Fruit fly (Drosophila melanogaster) whole organism, embryonic: ENCODE data around the gene CG5541.

Experiments
- B-H1 ChIP-seq: fragments of 200-800 bp; sonication (Bioruptor generic); IDR thresholded peaks from 3 replicates; pipeline ENCODE4 v1.3.6; 2022; ENCODE audit warnings: missing biosample characterization, missing genetic modification characterization
- CG10431 ChIP-seq: fragments of 200-800 bp; sonication (Bioruptor generic); optimal IDR thresholded peaks from 3 replicates; lab custom pipeline; 2018; ENCODE audit warnings: missing biosample characterization, mild to moderate bottlenecking, missing genetic modification characterization
- CG11723 ChIP-seq: fragments of 200-800 bp; sonication (Bioruptor generic); optimal IDR thresholded peaks from 2 replicates; lab custom pipeline; 2017; ENCODE audit warnings: missing biosample characterization, mild to moderate bottlenecking, missing genetic modification characterization
- CG13624 ChIP-seq: fragments of 200-800 bp; sonication (Bioruptor generic); optimal IDR thresholded peaks from 2 replicates; lab custom pipeline; 2016; ENCODE audit warnings: missing biosample characterization, missing genetic modification characterization
- CG15696 ChIP-seq: fragments of 200-800 bp; sonication (Bioruptor generic); optimal IDR thresholded peaks from 2 replicates; lab custom pipeline; 2019; ENCODE audit warnings: missing biosample characterization, mild to moderate bottlenecking, missing genetic modification characterization, moderate library complexity
- CG17359 ChIP-seq: fragments of 200-800 bp; sonication (Bioruptor generic); optimal IDR thresholded peaks from 3 replicates; lab custom pipeline; 2018; ENCODE audit warnings: missing biosample characterization, mild to moderate bottlenecking, missing genetic modification characterization, moderate library complexity
- CG17361 ChIP-seq: fragments of 200-800 bp; sonication (Bioruptor generic); IDR thresholded peaks from 3 replicates; pipeline ENCODE4 v1.3.6; 2022; ENCODE audit warnings: missing biosample characterization, missing genetic modification characterization
- CG17385 ChIP-seq: fragments of 200-800 bp; sonication (Bioruptor generic); optimal IDR thresholded peaks from 3 replicates; lab custom pipeline; 2018; ENCODE audit warnings: missing biosample characterization, mild to moderate bottlenecking, missing genetic modification characterization
- CG31441 ChIP-seq: fragments of 200-800 bp; sonication (Bioruptor generic); IDR thresholded peaks from 2 replicates; pipeline ENCODE4 v1.3.6; 2022; ENCODE audit warnings: missing biosample characterization, missing genetic modification characterization
- CG34376 ChIP-seq: fragments of 200-800 bp; sonication (Bioruptor generic); optimal IDR thresholded peaks from 2 replicates; lab custom pipeline; 2018; ENCODE audit warnings: missing biosample characterization, mild to moderate bottlenecking, missing genetic modification characterization
- CG34422 ChIP-seq: fragments of 200-800 bp; sonication (Bioruptor generic); IDR thresholded peaks from 3 replicates; pipeline ENCODE4 v1.3.6; 2022; ENCODE audit warnings: missing biosample characterization, missing genetic modification characterization
- CG3847 ChIP-seq: fragments of 200-800 bp; sonication (Bioruptor generic); IDR thresholded peaks from 2 replicates; pipeline ENCODE4 v1.3.6; 2022; ENCODE audit warnings: missing biosample characterization, missing genetic modification characterization
- CG5180 ChIP-seq: fragments of 200-800 bp; sonication (Bioruptor generic); optimal IDR thresholded peaks from 3 replicates; lab custom pipeline; 2017; ENCODE audit warnings: missing biosample characterization, missing genetic modification characterization, mild to moderate bottlenecking, moderate library complexity, missing genetic modification reagents
- CG7372 ChIP-seq: fragments of 200-800 bp; sonication (Bioruptor generic); IDR thresholded peaks from 2 replicates; pipeline ENCODE4 v1.3.6; 2022; ENCODE audit warnings: missing biosample characterization, missing genetic modification characterization
- CG7839 ChIP-seq: fragments of 200-800 bp; sonication (Bioruptor generic); optimal IDR thresholded peaks from 3 replicates; lab custom pipeline; 2018; ENCODE audit warnings: missing biosample characterization, mild to moderate bottlenecking, missing genetic modification characterization, moderate library complexity
- CG7928 ChIP-seq: fragments of 200-800 bp; sonication (Bioruptor generic); optimal IDR thresholded peaks from 2 replicates; lab custom pipeline; 2017; ENCODE audit warnings: missing biosample characterization, mild to moderate bottlenecking, missing genetic modification characterization
- CG9437 ChIP-seq: fragments of 200-800 bp; sonication (Bioruptor generic); optimal IDR thresholded peaks from 2 replicates; lab custom pipeline; 2018; ENCODE audit warnings: missing biosample characterization, mild to moderate bottlenecking, missing genetic modification characterization
- CkIIα-i1 ChIP-seq: fragments of 200-800 bp; sonication (Bioruptor generic); IDR thresholded peaks from 2 replicates; pipeline ENCODE4 v1.3.6; 2022; ENCODE audit warnings: missing biosample characterization, missing genetic modification characterization
- Dek ChIP-seq: fragments of 200-800 bp; sonication (Bioruptor generic); optimal IDR thresholded peaks from 3 replicates; lab custom pipeline; 2019; ENCODE audit warnings: missing biosample characterization, mild to moderate bottlenecking, missing genetic modification characterization, moderate library complexity
- ERR ChIP-seq: fragments of 200-800 bp; sonication (Bioruptor generic); optimal IDR thresholded peaks from 2 replicates; lab custom pipeline; 2016; ENCODE audit warnings: missing biosample characterization, missing genetic modification characterization
- Eip74EF ChIP-seq, 2 experiments: fragments of 200-800 bp in 1 of 2; fragments of >200 bp in 1 of 2; sonication (Bioruptor generic) in 1 of 2; optimal IDR thresholded peaks; 2 replicates each; lab custom pipeline; 2017 to 2019; ENCODE audit warnings: missing biosample characterization in 2 of 2, missing genetic modification characterization in 2 of 2, mild to moderate bottlenecking in 1 of 2, moderate library complexity in 1 of 2
- HLH3B ChIP-seq: fragments of 200-800 bp; sonication (Bioruptor generic); IDR thresholded peaks from 2 replicates; pipeline ENCODE4 v1.3.6; 2022; ENCODE audit warnings: missing biosample characterization, missing genetic modification characterization
- Hsf ChIP-seq: fragments of 200-800 bp; sonication (Bioruptor generic); optimal IDR thresholded peaks from 3 replicates; lab custom pipeline; 2016; ENCODE audit warnings: missing biosample characterization, missing genetic modification characterization
- Side ChIP-seq: fragments of 200-800 bp; sonication (Bioruptor generic); optimal IDR thresholded peaks from 2 replicates; lab custom pipeline; 2016; ENCODE audit warnings: missing biosample characterization, missing genetic modification characterization
- YL-1 ChIP-seq: fragments of 200-800 bp; sonication (Bioruptor generic); optimal IDR thresholded peaks from 3 replicates; lab custom pipeline; 2017; ENCODE audit warnings: missing biosample characterization, mild to moderate bottlenecking, missing genetic modification characterization
- ac ChIP-seq: fragments of 200-800 bp; sonication (Bioruptor generic); optimal IDR thresholded peaks from 3 replicates; lab custom pipeline; 2017; ENCODE audit warnings: missing biosample characterization, mild to moderate bottlenecking, missing genetic modification characterization
- btn ChIP-seq: fragments of 200-800 bp; sonication (Bioruptor generic); optimal IDR thresholded peaks from 2 replicates; lab custom pipeline; 2016; ENCODE audit warnings: missing biosample characterization, missing genetic modification characterization
- crp ChIP-seq, 2 experiments: fragments of 200-800 bp; sonication (Bioruptor generic); optimal IDR thresholded peaks; 2 replicates in 1 of 2; 3 replicates in 1 of 2; lab custom pipeline; 2017; ENCODE audit warnings: missing biosample characterization in 2 of 2, missing genetic modification characterization in 2 of 2, mild to moderate bottlenecking in 1 of 2, moderate library complexity in 1 of 2
- ems ChIP-seq: fragments of 200-800 bp; sonication (Bioruptor generic); optimal IDR thresholded peaks from 3 replicates; lab custom pipeline; 2016; ENCODE audit warnings: missing biosample characterization, missing genetic modification characterization
- ftz-f1 ChIP-seq: fragments of 200-800 bp; sonication (Bioruptor generic); optimal IDR thresholded peaks from 2 replicates; lab custom pipeline; 2016; ENCODE audit warnings: missing biosample characterization, missing genetic modification characterization
- gce ChIP-seq: fragments of 200-800 bp; sonication (Bioruptor generic); IDR thresholded peaks from 3 replicates; pipeline ENCODE4 v1.3.6; 2022; ENCODE audit warnings: missing biosample characterization, missing genetic modification characterization
- gsb ChIP-seq: fragments of 200-800 bp; sonication (Bioruptor generic); IDR thresholded peaks from 2 replicates; pipeline ENCODE4 v1.3.6; 2022; ENCODE audit warnings: missing biosample characterization, missing genetic modification characterization
- ham ChIP-seq: fragments of 200-800 bp; sonication (Bioruptor generic); IDR thresholded peaks from 2 replicates; pipeline ENCODE4 v1.3.6; 2022; ENCODE audit warnings: missing biosample characterization, missing genetic modification characterization
- ind ChIP-seq: fragments of 200-800 bp; sonication (Bioruptor generic); optimal IDR thresholded peaks from 3 replicates; lab custom pipeline; 2016; ENCODE audit warnings: missing biosample characterization, missing genetic modification characterization
- insv ChIP-seq, 2 experiments: fragments of 200-800 bp; sonication (Bioruptor generic); optimal IDR thresholded peaks; 3 replicates each; lab custom pipeline; 2016 to 2018; ENCODE audit warnings: missing biosample characterization in 2 of 2, missing genetic modification characterization in 2 of 2
- kni ChIP-seq: fragments of 200-800 bp; sonication (Bioruptor generic); optimal IDR thresholded peaks from 3 replicates; lab custom pipeline; 2017; ENCODE audit warnings: mild to moderate bottlenecking, missing biosample characterization, missing genetic modification reagents, missing genetic modification characterization
- lilli ChIP-seq: fragments of 200-800 bp; sonication (Bioruptor generic); optimal IDR thresholded peaks from 3 replicates; lab custom pipeline; 2016; ENCODE audit warnings: missing biosample characterization, missing genetic modification characterization
- mam ChIP-seq: fragments of 200-800 bp; sonication (Bioruptor generic); optimal IDR thresholded peaks from 3 replicates; lab custom pipeline; 2016; ENCODE audit warnings: missing biosample characterization, missing genetic modification characterization
- mld ChIP-seq: fragments of 200-800 bp; sonication (Bioruptor generic); IDR thresholded peaks from 3 replicates; pipeline ENCODE4 v1.3.6; 2022; ENCODE audit warnings: missing biosample characterization, missing genetic modification characterization; ENCODE audit not compliant: partially characterized antibody
- nerfin-1 ChIP-seq: fragments of 200-800 bp; sonication (Bioruptor generic); optimal IDR thresholded peaks from 3 replicates; lab custom pipeline; 2019; ENCODE audit warnings: missing biosample characterization, mild to moderate bottlenecking, missing genetic modification characterization, moderate library complexity
- nerfin-2 ChIP-seq: fragments of 200-800 bp; sonication (Bioruptor generic); IDR thresholded peaks from 2 replicates; pipeline ENCODE4 v1.3.6; 2022; ENCODE audit warnings: missing biosample characterization, missing genetic modification characterization; ENCODE audit not compliant: partially characterized antibody
- org-1 ChIP-seq: fragments of 200-800 bp; sonication (Bioruptor generic); optimal IDR thresholded peaks from 2 replicates; lab custom pipeline; 2017; ENCODE audit warnings: missing biosample characterization, missing genetic modification characterization
- rib ChIP-seq: fragments of 200-800 bp; sonication (Bioruptor generic); IDR thresholded peaks from 2 replicates; pipeline ENCODE4 v1.3.6; 2022; ENCODE audit warnings: missing biosample characterization, missing genetic modification characterization
- sc ChIP-seq, 3 experiments: fragments of >200 bp in 2 of 3; fragments of 200-800 bp in 1 of 3; sonication (Bioruptor generic) in 1 of 3; optimal IDR thresholded peaks; 2 replicates in 2 of 3; 3 replicates in 1 of 3; lab custom pipeline; 2017; ENCODE audit warnings: mild to moderate bottlenecking in 1 of 3, missing biosample characterization in 1 of 3, missing genetic modification characterization in 1 of 3, missing genetic modification reagents in 1 of 3
- sim ChIP-seq: fragments of 200-800 bp; sonication (Bioruptor generic); IDR thresholded peaks from 2 replicates; pipeline ENCODE4 v1.3.6; 2022; ENCODE audit warnings: missing biosample characterization, missing genetic modification characterization
- slou ChIP-seq: fragments of 200-800 bp; sonication (Bioruptor generic); optimal IDR thresholded peaks from 3 replicates; lab custom pipeline; 2016; ENCODE audit warnings: missing biosample characterization, missing genetic modification characterization
- sob ChIP-seq: fragments of 200-800 bp; sonication (Bioruptor generic); IDR thresholded peaks from 2 replicates; pipeline ENCODE4 v1.3.6; 2022; ENCODE audit warnings: missing biosample characterization, missing genetic modification characterization
- stc ChIP-seq: fragments of 200-800 bp; sonication (Bioruptor generic); IDR thresholded peaks from 2 replicates; pipeline ENCODE4 v1.3.6; 2022; ENCODE audit warnings: missing biosample characterization, missing genetic modification characterization
- twi ChIP-seq: fragments of 200-800 bp; optimal IDR thresholded peaks from 2 replicates; lab custom pipeline; 2019; ENCODE audit warnings: missing biosample characterization, mild to moderate bottlenecking, missing genetic modification characterization, moderate library complexity
- zfh2 ChIP-seq: fragments of 200-800 bp; sonication (Bioruptor generic); optimal IDR thresholded peaks from 2 replicates; lab custom pipeline; 2016; ENCODE audit warnings: missing biosample characterization, missing genetic modification characterization

Gene CG5541

dm6 chrX:15063404-15064062 is 19.6 kb downstream of the CG5541 start, which contains the start of the genes hiw and ND-B18 (continued):
- TF ChIP-seq org-1 (GFP tag; lab: Kevin White, UChicago) = no peak
- TF ChIP-seq CG7839 (tag; lab: Kevin White, UChicago) = no peak
- TF ChIP-seq gce = no peak
- no peak for TF ChIP-seq btn (GFP tag; lab: Kevin White, UChicago)
- no peak for TF ChIP-seq slou (GFP tag; lab: Kevin White, UChicago)
- TF ChIP-seq sob (GFP tag; lab: Robert Waterston, UW) = 0 out of 2 replicates have a peak, but pooled peaks have one; percentile 16
- TF ChIP-seq CG3847 = peak; percentile 79
- no peak for TF ChIP-seq sc (optimal IDR thresholded peaks at IDR 0.05; lab: Kevin White, UChicago)
- no peak for TF ChIP-seq sc (GFP tag; optimal IDR thresholded peaks at IDR 0.05; lab: Kevin White, UChicago)
- no peak for TF ChIP-seq CG11723
- TF ChIP-seq CG13624 (GFP tag; lab: Kevin White, UChicago) = peak; percentile 29
- no peak for TF ChIP-seq Side
- no peak for TF ChIP-seq ERR
- no peak for TF ChIP-seq CG7372 (GFP tag; lab: Robert Waterston, UW)
- no peak for TF ChIP-seq mld (GFP tag; lab: Robert Waterston, UW)
- peak; percentile 43 for TF ChIP-seq zfh2
- no peak for TF ChIP-seq stc
- no peak for TF ChIP-seq CG5180 (GFP tag; lab: Kevin White, UChicago)
- TF ChIP-seq Eip74EF (GFP tag; optimal IDR thresholded peaks at IDR 0.05; lab: Kevin White, UChicago) = no peak
- no peak for TF ChIP-seq ftz-f1 (GFP tag; lab: Kevin White, UChicago)
- TF ChIP-seq CG17385 (GFP tag; lab: Kevin White, UChicago) = peak; percentile 96
- TF ChIP-seq CG34376 (GFP tag; lab: Kevin White, UChicago) = no peak
- TF ChIP-seq CG17359 (tag; lab: Kevin White, UChicago) = no peak
- no peak for TF ChIP-seq ac (GFP tag; lab: Kevin White, UChicago)
- no peak for TF ChIP-seq CG15696 (tag; lab: Kevin White, UChicago)
- TF ChIP-seq ham (GFP tag; lab: Robert Waterston, UW) = no peak
- no peak for TF ChIP-seq HLH3B (GFP tag; lab: Robert Waterston, UW)
- TF ChIP-seq sim (GFP tag; lab: Robert Waterston, UW) = no peak
- TF ChIP-seq rib = no peak
- TF ChIP-seq CG34422 (GFP tag; lab: Robert Waterston, UW) = no peak; the same call in 2 of the 3 replicates
- no peak for TF ChIP-seq CG31441 (GFP tag; lab: Robert Waterston, UW)
- no peak for TF ChIP-seq CG9437 (GFP tag; lab: Kevin White, UChicago)
- peak; percentile 29 for TF ChIP-seq nerfin-1 (tag; lab: Kevin White, UChicago)
- no peak for TF ChIP-seq gsb (GFP tag; lab: Robert Waterston, UW)
- no peak for TF ChIP-seq CkIIα-i1 (GFP tag; lab: Robert Waterston, UW)
- TF ChIP-seq YL-1 (GFP tag; lab: Kevin White, UChicago) = peak; percentile 89
- TF ChIP-seq nerfin-2 (GFP tag; lab: Robert Waterston, UW) = no peak
- TF ChIP-seq CG10431 (GFP tag; lab: Kevin White, UChicago) = no peak
- TF ChIP-seq mam = peak; percentile 39
- TF ChIP-seq CG17361 (GFP tag; lab: Robert Waterston, UW) = no peak
- no peak for TF ChIP-seq CG7928 (GFP tag; lab: Kevin White, UChicago)
- TF ChIP-seq B-H1 (GFP tag; lab: Robert Waterston, UW) = no peak
- no peak for TF ChIP-seq twi (tag; lab: Kevin White, UChicago)
- TF ChIP-seq lilli (GFP tag; lab: Kevin White, UChicago) = peak; percentile 37
- TF ChIP-seq crp (GFP tag; optimal IDR thresholded peaks at IDR 0.05; lab: Kevin White, UChicago) = peak; percentile 93 to 99
- no peak for TF ChIP-seq kni (GFP tag; lab: Kevin White, UChicago)
- no peak for TF ChIP-seq Hsf (GFP tag; lab: Kevin White, UChicago)
- peak; percentile 12 for TF ChIP-seq Dek (tag; lab: Kevin White, UChicago)
- peak; percentile 26 for TF ChIP-seq ind (GFP tag; lab: Kevin White, UChicago)
- no peak for TF ChIP-seq insv (GFP tag; optimal IDR thresholded peaks at IDR 0.05; lab: Kevin White, UChicago)
- TF ChIP-seq ems (GFP tag; lab: Kevin White, UChicago) = no peak
